Worm (Caenorhabditis elegans): ENCODE measurements around the gene Y39B6A.37.
A peak's percentile ranks its signal among the peaks of the same experiment; 100 is the strongest.

Gene Y39B6A.37

DNA sequence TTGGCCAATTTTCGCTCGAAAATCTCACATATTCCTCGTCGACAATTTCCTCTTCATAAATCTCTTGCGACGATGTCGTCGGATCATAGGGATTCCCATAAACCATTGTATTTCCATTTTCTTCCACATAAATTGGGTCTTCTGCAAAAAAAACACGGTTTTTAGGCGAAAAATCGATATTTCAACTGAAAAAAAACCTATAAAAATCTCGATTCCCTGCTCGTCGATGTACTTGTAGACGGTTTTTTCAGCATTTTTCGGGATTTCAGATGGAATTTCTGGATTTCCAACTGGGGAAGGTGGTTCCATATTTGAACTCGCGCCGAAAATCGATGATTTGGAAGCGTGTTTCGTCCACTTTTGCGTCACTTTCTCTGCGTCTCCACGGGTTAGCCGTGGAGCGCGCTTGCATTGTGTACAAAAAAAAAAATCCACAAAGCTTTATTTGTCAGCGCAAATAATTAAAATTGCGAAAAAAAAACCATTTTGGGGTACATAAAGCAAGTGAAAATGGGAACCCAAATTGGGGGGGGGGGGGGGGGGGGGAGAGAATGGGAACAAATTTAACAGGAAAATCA lies 23.1 kb upstream of the Y39B6A.37 start, which contains the start of gene Y39B6A.43 (continued):
- peak; percentile 100 for TF ChIP-seq pha-4 (tag; optimal IDR thresholded peaks at IDR 0.05)
- peak; percentile 86 for TF ChIP-seq F39B2.1 (GFP tag; IDR thresholded peaks at IDR 0.05)
- peak; percentile 98 for TF ChIP-seq tlf-1 (GFP tag; optimal IDR thresholded peaks at IDR 0.05)
- TF ChIP-seq Y79H2A.3 (GFP tag; conservative IDR thresholded peaks at IDR 0.05), result peak; percentile 97
- TF ChIP-seq F57C9.4 (tag; optimal IDR thresholded peaks at IDR 0.05), result peak; percentile 88
- peak; percentile 88 for TF ChIP-seq Y67H2A.10 (GFP tag; conservative IDR thresholded peaks at IDR 0.05)
- TF ChIP-seq lin-35 (GFP tag; optimal IDR thresholded peaks at IDR 0.05), result peak; percentile 80 to 99 (median 96)
- peak; percentile 88 for TF ChIP-seq Y53F4B.3 (GFP tag; IDR thresholded peaks at IDR 0.05)
- TF ChIP-seq zim-3 (tag; optimal IDR thresholded peaks at IDR 0.05), result peak; percentile 94

DNA sequence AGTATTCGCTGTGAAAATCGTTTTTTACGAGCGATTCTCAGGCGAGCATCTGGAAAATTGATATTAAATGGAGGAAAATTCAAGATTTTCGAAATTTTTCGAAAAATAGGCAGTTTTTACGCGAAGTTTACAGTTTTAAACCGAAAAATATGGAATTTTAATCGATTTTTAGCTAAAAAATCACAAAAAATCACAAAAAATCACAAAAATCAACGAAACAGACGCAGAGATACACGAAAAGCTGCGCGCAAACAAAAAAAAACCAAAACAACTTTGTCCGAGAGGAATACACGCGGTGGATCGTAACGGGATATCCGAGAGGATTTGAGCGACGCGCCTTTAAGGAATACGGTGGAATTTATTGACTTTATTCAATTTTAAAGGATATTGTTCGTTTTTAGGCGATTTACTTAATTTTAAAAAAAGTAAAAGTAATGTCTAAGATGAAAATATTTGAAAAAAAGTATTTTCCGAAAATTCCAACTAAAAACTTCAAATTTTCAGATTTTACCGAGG lies 21.0 kb upstream of the Y39B6A.37 start, which contains the start of gene Y39B6A.42:
Gene Y39B6A.42 (minus strand): TSS at position 51 of the 516 bp plus-strand sequence.
- no peak for TF ChIP-seq egl-18 (GFP tag; IDR thresholded peaks at IDR 0.05)
- 0 out of 2 replicates have a peak, but pooled peaks have one; percentile 30 for TF ChIP-seq D2030.7 (GFP tag; IDR thresholded peaks at IDR 0.05)
- TF ChIP-seq F33H1.4 (GFP tag; IDR thresholded peaks at IDR 0.05), result peak; percentile 82
- peak; percentile 34 for TF ChIP-seq efl-1 (GFP tag; optimal IDR thresholded peaks at IDR 0.05)
- no peak for TF ChIP-seq gei-17 (GFP tag; optimal IDR thresholded peaks at IDR 0.05)
- TF ChIP-seq ceh-91 (GFP tag; IDR thresholded peaks at IDR 0.05), result peak; percentile 34; the same call in 1 of the 2 replicates
- peak; percentile 84 for TF ChIP-seq lsl-1 (GFP tag; optimal IDR thresholded peaks at IDR 0.05)
- TF ChIP-seq snpc-3.4 (tag; optimal IDR thresholded peaks at IDR 0.05), result peak; percentile 60
- TF ChIP-seq F57C9.4 (tag; optimal IDR thresholded peaks at IDR 0.05), result no peak
- peak; percentile 55 for TF ChIP-seq F49E8.2 (tag; optimal IDR thresholded peaks at IDR 0.05; ENCODE audit: insufficient read depth)
- peak; percentile 53 for TF ChIP-seq madf-8 (GFP tag; conservative IDR thresholded peaks at IDR 0.05)
- TF ChIP-seq xnd-1 (tag; optimal IDR thresholded peaks at IDR 0.05), result peak; percentile 72
- peak; percentile 87 for TF ChIP-seq madf-6 (GFP tag; IDR thresholded peaks at IDR 0.05)

- no peak for TF ChIP-seq nhr-179 (tag; optimal IDR thresholded peaks at IDR 0.05)
- TF ChIP-seq him-1 (tag; optimal IDR thresholded peaks at IDR 0.05), result no peak
- TF ChIP-seq ztf-18 (tag; optimal IDR thresholded peaks at IDR 0.05), result no peak
- no peak for TF ChIP-seq nfya-2 (GFP tag; IDR thresholded peaks at IDR 0.05)
- TF ChIP-seq ZK185.1 (tag; optimal IDR thresholded peaks at IDR 0.05; ENCODE audit: poor library complexity, severe bottlenecking), result no peak
- no peak for TF ChIP-seq athp-1 (tag; optimal IDR thresholded peaks at IDR 0.05)
- no peak for TF ChIP-seq ztf-22 (GFP tag; optimal IDR thresholded peaks at IDR 0.05)
- TF ChIP-seq ets-4 (GFP tag; optimal IDR thresholded peaks at IDR 0.05), result no peak
- no peak for TF ChIP-seq B0035.1 (tag; optimal IDR thresholded peaks at IDR 0.05)
Measured at ce11 chrV:18976539-18976938, 14.1 kb upstream of the Y39B6A.37 start.

DNA sequence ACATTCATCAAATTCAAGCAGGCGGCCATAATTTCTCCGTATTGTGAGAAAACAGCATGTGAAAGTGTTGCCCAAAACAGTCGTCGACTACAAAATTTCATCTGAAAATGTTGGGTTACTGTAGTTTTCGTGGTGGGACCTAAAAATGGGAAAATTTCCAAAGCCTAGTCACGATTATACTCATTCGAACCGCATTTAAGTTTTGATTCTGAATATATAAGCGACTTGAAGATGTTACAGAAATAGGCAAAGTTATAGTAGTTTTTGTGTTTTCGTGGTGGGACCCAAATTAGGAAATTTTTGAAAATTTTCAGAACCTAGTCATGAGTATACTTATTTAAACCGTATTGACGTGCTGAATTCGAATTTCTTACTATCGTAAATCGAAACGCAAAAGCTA lies 12.8 kb upstream of the Y39B6A.37 start, which contains the start of gene Y39B6A.41:
Gene Y39B6A.41 (minus strand): TSS at position 101 of the 400 bp plus-strand sequence.
- no peak for TF ChIP-seq hlh-26 (GFP tag; conservative IDR thresholded peaks at IDR 0.05)
- no peak for TF ChIP-seq C06A6.2 (GFP tag; conservative IDR thresholded peaks at IDR 0.05)
- no peak for TF ChIP-seq F33H1.4 (GFP tag; IDR thresholded peaks at IDR 0.05)
- TF ChIP-seq B0035.1 (tag; optimal IDR thresholded peaks at IDR 0.05), result no peak
- TF ChIP-seq pbrm-1 (GFP tag; IDR thresholded peaks at IDR 0.05), result no peak
- no peak for TF ChIP-seq madf-8 (GFP tag; conservative IDR thresholded peaks at IDR 0.05)
- no peak for TF ChIP-seq ceh-40 (GFP tag; IDR thresholded peaks at IDR 0.05)
- TF ChIP-seq F52B5.7 (tag; optimal IDR thresholded peaks at IDR 0.05), result no peak
- no peak for TF ChIP-seq Y67H2A.10 (GFP tag; conservative IDR thresholded peaks at IDR 0.05)
- no peak for TF ChIP-seq lsy-27 (tag; optimal IDR thresholded peaks at IDR 0.05; ENCODE audit: borderline replicate concordance, insufficient read depth)
- TF ChIP-seq lin-40 (tag; optimal IDR thresholded peaks at IDR 0.05), result no peak
- no peak for TF ChIP-seq gei-17 (GFP tag; optimal IDR thresholded peaks at IDR 0.05)
- TF ChIP-seq K11D2.4 (GFP tag; IDR thresholded peaks at IDR 0.05), result no peak
- no peak for TF ChIP-seq Y95B8A.8 (GFP tag; IDR thresholded peaks at IDR 0.05)
- TF ChIP-seq dpl-1 (GFP tag; optimal IDR thresholded peaks at IDR 0.05), result no peak
- TF ChIP-seq ceh-79 (tag; optimal IDR thresholded peaks at IDR 0.05), result no peak
- TF ChIP-seq fkh-3 (tag; optimal IDR thresholded peaks at IDR 0.05), result no peak
- TF ChIP-seq lin-35 (GFP tag; optimal IDR thresholded peaks at IDR 0.05), result no peak
- no peak for TF ChIP-seq F55B11.4 (tag; optimal IDR thresholded peaks at IDR 0.05; ENCODE audit: borderline replicate concordance, insufficient read depth)
